Worm (Caenorhabditis elegans) whole organism, L3 larva: ENCODE measurements around the gene cul-5.

Experiments
- R02D3.7 ChIP-seq: fragments of 150-350 bp; optimal IDR thresholded peaks from 2 replicates; lab custom pipeline; 2014; ENCODE audit warnings: missing biosample characterization, missing genetic modification characterization
- aly-2 ChIP-seq: fragments of 150-350 bp; optimal IDR thresholded peaks from 2 replicates; lab custom pipeline; 2014; ENCODE audit warnings: missing biosample characterization, missing genetic modification characterization
- ceh-16 ChIP-seq: sonication (generic microtip); optimal IDR thresholded peaks from 2 replicates; lab custom pipeline; 2017; ENCODE audit warnings: missing biosample characterization, missing genetic modification characterization
- ceh-28 ChIP-seq: fragments of 150-350 bp; optimal IDR thresholded peaks from 2 replicates; lab custom pipeline; 2014; ENCODE audit warnings: missing biosample characterization, missing genetic modification reagents, missing genetic modification characterization
- ceh-82 ChIP-seq: fragments of 150-350 bp; optimal IDR thresholded peaks from 2 replicates; lab custom pipeline; 2014; ENCODE audit warnings: missing biosample characterization, missing genetic modification characterization
- ceh-9 ChIP-seq: sonication (generic microtip); optimal IDR thresholded peaks from 2 replicates; lab custom pipeline; 2018; ENCODE audit warnings: missing biosample characterization, missing genetic modification characterization
- daf-12 ChIP-seq: fragments of 150-350 bp; optimal IDR thresholded peaks from 2 replicates; lab custom pipeline; 2014; ENCODE audit warnings: missing biosample characterization, missing genetic modification reagents, missing genetic modification characterization
- egl-27 ChIP-seq: sonication (generic microtip); optimal IDR thresholded peaks from 4 replicates; lab custom pipeline; 2017; ENCODE audit warnings: missing biosample characterization, missing genetic modification reagents, missing genetic modification characterization
- elt-2 ChIP-seq: sonication (generic microtip); optimal IDR thresholded peaks from 2 replicates; lab custom pipeline; 2016; ENCODE audit warnings: missing genetic modification reagents, mild to moderate bottlenecking, missing genetic modification characterization, missing compliant biosample characterization
- elt-3 ChIP-seq, 3 experiments: fragments of 150-350 bp in 1 of 3; sonication (generic microtip) in 2 of 3; optimal IDR thresholded peaks; 2 replicates in 2 of 3; 4 replicates in 1 of 3; lab custom pipeline; 2014 to 2017; ENCODE audit warnings: missing biosample characterization in 3 of 3, missing genetic modification characterization in 3 of 3
- fkh-10 ChIP-seq: sonication (generic microtip); optimal IDR thresholded peaks from 2 replicates; lab custom pipeline; 2017; ENCODE audit warnings: missing biosample characterization, missing genetic modification reagents, missing genetic modification characterization
- fkh-2 ChIP-seq: fragments of 150-350 bp; optimal IDR thresholded peaks from 2 replicates; lab custom pipeline; 2014; ENCODE audit warnings: missing biosample characterization, missing genetic modification reagents, missing genetic modification characterization
- hmg-11 ChIP-seq: sonication (generic microtip); optimal IDR thresholded peaks from 2 replicates; lab custom pipeline; 2016; ENCODE audit warnings: missing genetic modification characterization, missing compliant biosample characterization
- jun-1 ChIP-seq: fragments of 150-350 bp; optimal IDR thresholded peaks from 2 replicates; lab custom pipeline; 2014; ENCODE audit warnings: missing biosample characterization, missing genetic modification reagents, missing genetic modification characterization
- lin-15B ChIP-seq: fragments of 150-350 bp; optimal IDR thresholded peaks from 2 replicates; lab custom pipeline; 2014; ENCODE audit warnings: missing biosample characterization, missing genetic modification characterization
- lin-39 ChIP-seq: fragments of 150-350 bp; optimal IDR thresholded peaks from 2 replicates; lab custom pipeline; 2018; ENCODE audit warnings: missing biosample characterization, missing genetic modification reagents, missing genetic modification characterization
- lsy-12 ChIP-seq: sonication (generic microtip); optimal IDR thresholded peaks from 2 replicates; lab custom pipeline; 2016; ENCODE audit warnings: mild to moderate bottlenecking, missing genetic modification characterization, missing compliant biosample characterization
- nfya-1 ChIP-seq: sonication (generic microtip); optimal IDR thresholded peaks from 2 replicates; lab custom pipeline; 2017; ENCODE audit warnings: missing genetic modification characterization, mild to moderate bottlenecking, missing compliant biosample characterization, antibody characterized with exemption, moderate library complexity; ENCODE audit not compliant: insufficient read depth
- nhr-11 ChIP-seq: fragments of 150-350 bp; optimal IDR thresholded peaks from 2 replicates; lab custom pipeline; 2014; ENCODE audit warnings: missing biosample characterization, missing genetic modification characterization
- nhr-12 ChIP-seq: fragments of 150-350 bp; optimal IDR thresholded peaks from 2 replicates; lab custom pipeline; 2014; ENCODE audit warnings: missing biosample characterization, missing genetic modification characterization
- nhr-23 ChIP-seq: fragments of 150-350 bp; optimal IDR thresholded peaks from 2 replicates; lab custom pipeline; 2014; ENCODE audit warnings: missing biosample characterization, missing genetic modification reagents, missing genetic modification characterization
- nhr-25 ChIP-seq: sonication (generic microtip); optimal IDR thresholded peaks from 2 replicates; lab custom pipeline; 2017; ENCODE audit warnings: missing biosample characterization, missing genetic modification characterization
- nhr-28 ChIP-seq: fragments of 150-350 bp; optimal IDR thresholded peaks from 2 replicates; lab custom pipeline; 2014; ENCODE audit warnings: missing biosample characterization, missing genetic modification characterization
- nhr-43 ChIP-seq: sonication (generic microtip); optimal IDR thresholded peaks from 2 replicates; lab custom pipeline; 2016; ENCODE audit warnings: mild to moderate bottlenecking, missing genetic modification characterization, missing compliant biosample characterization; ENCODE audit not compliant: poor library complexity, severe bottlenecking
- nhr-76 ChIP-seq: fragments of 150-350 bp; sonication (generic microtip); optimal IDR thresholded peaks from 5 replicates; lab custom pipeline; 2014; ENCODE audit warnings: missing biosample characterization, missing genetic modification characterization
- nhr-77 ChIP-seq: fragments of 150-350 bp; optimal IDR thresholded peaks from 2 replicates; lab custom pipeline; 2014; ENCODE audit warnings: missing biosample characterization, missing genetic modification characterization
- pha-4 ChIP-seq: fragments of 150-350 bp; optimal IDR thresholded peaks from 2 replicates; lab custom pipeline; 2014; ENCODE audit warnings: missing biosample characterization, missing genetic modification reagents, missing genetic modification characterization
- pqm-1 ChIP-seq: fragments of 150-350 bp; optimal IDR thresholded peaks from 2 replicates; lab custom pipeline; 2017; ENCODE audit warnings: missing biosample characterization, missing genetic modification characterization, inconsistent platforms
- snpc-4 ChIP-seq: fragments of 150-350 bp; optimal IDR thresholded peaks from 2 replicates; lab custom pipeline; 2014; ENCODE audit warnings: missing biosample characterization, missing genetic modification characterization
- tbx-2 ChIP-seq: sonication (generic microtip); optimal IDR thresholded peaks from 2 replicates; lab custom pipeline; 2016; ENCODE audit warnings: mild to moderate bottlenecking, missing genetic modification characterization, missing compliant biosample characterization
- unc-39 ChIP-seq: sonication (generic microtip); optimal IDR thresholded peaks from 4 replicates; lab custom pipeline; 2017; ENCODE audit warnings: missing biosample characterization, missing genetic modification characterization
- unc-62 ChIP-seq: fragments of 150-350 bp; sonication (generic microtip); optimal IDR thresholded peaks from 4 replicates; lab custom pipeline; 2014; ENCODE audit warnings: missing biosample characterization, missing genetic modification reagents, missing genetic modification characterization

Gene cul-5

DNA sequence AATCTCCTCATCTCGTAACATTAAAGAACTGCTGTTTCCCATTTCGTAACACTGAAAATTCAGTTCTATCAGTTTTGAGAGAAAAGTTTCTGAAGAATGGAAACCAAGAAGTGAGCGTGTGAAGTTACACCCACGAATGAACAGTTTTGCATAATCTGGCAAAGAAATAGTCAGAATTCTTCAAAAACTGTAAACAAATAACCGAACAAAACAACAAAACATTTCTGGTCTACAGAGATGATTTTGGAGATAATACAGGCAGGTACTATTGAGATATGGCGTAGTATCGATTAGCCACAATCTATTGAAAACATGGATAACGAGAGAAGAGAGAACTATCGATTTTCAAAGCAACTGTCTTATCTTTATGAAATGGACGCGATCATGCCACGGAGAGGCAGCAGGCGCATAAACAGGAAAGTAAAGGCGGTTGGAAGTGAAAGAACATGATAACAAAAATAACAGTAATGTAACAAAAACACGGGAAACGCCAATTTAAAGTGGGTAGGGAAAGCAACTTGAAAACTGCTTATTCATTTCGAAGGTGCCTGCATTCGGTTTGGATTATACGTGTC is 24.2 kb downstream of the cul-5 start, which contains the start of gene chpf-1:
chpf-1 (minus strand) TSS at position 51 of the 575 bp plus-strand sequence.
- TF ChIP-seq ceh-16 (tag; lab: Kevin White, UChicago) (no peak), ceh-82 (no peak), pqm-1 (tag; lab: Kevin White, UChicago) (peak; percentile 91), nhr-43 (tag; lab: Kevin White, UChicago) (peak; percentile 34), elt-3 (tag; optimal IDR thresholded peaks at IDR 0.05; lab: Kevin White, UChicago) (peak in 1 of 3 experiments; percentile 14), hmg-11 (tag; lab: Kevin White, UChicago) (no peak), elt-2 (tag; lab: Kevin White, UChicago) (peak; percentile 77), snpc-4 (tag; lab: Kevin White, UChicago) (peak; percentile 41), nhr-23 (peak; percentile 42), unc-62 (GFP tag; lab: Kevin White, UChicago) (no peak), ceh-28 (peak; percentile 86)

DNA sequence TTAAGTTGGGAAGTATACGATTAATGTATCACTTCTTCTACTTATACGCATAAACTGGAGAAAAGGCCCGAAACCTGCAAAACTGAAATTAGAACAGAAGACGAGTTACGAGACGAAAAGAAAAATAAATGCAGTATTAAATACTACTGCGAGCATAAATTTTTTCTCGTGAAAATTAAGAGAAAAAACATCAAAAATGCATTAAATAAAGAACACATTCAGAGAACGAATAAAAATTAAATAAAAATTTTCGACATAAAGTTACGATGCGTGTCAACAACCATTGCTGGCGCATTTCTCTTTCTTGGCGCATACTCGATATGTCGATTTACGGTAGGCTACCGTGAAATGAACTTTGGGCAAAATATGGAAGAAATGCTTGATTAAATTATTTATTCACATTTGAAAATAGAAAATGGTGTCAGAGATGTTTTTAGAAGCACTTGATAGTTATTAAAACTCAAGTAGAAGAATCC is 25.6 kb downstream of the cul-5 start, which contains the start of the genes ZK856.19 and ZK856.11:
ZK856.19 (minus strand) TSS at position 51 of the 476 bp plus-strand sequence.
ZK856.11 (minus strand) TSS at position 76 of the 476 bp plus-strand sequence.
- TF ChIP-seq elt-2 (tag; lab: Kevin White, UChicago) = peak; percentile 43
- TF ChIP-seq lsy-12 (tag; lab: Kevin White, UChicago) = peak; percentile 68
- no peak for TF ChIP-seq nhr-12 (tag; lab: Kevin White, UChicago)
- peak; percentile 61 for TF ChIP-seq nfya-1 (tag; lab: Kevin White, UChicago)
- peak; percentile 28 for TF ChIP-seq hmg-11 (tag; lab: Kevin White, UChicago)
- peak; percentile 60 for TF ChIP-seq snpc-4 (tag; lab: Kevin White, UChicago)
- peak; percentile 68 for TF ChIP-seq nhr-23
- TF ChIP-seq pha-4 (tag; lab: Kevin White, UChicago) = peak; percentile 88
- peak; percentile 28 for TF ChIP-seq fkh-10 (GFP tag; lab: Kevin White, UChicago)
- no peak for TF ChIP-seq daf-12 (tag; lab: Kevin White, UChicago)
- TF ChIP-seq tbx-2 (tag; lab: Kevin White, UChicago) = peak; percentile 29
- no peak for TF ChIP-seq nhr-11 (tag; lab: Kevin White, UChicago)
- peak; percentile 39 for TF ChIP-seq jun-1 (tag; lab: Kevin White, UChicago)
- peak; percentile 86 for TF ChIP-seq R02D3.7 (tag; lab: Kevin White, UChicago)
- peak; percentile 33 for TF ChIP-seq ceh-28
- TF ChIP-seq nhr-25 (tag; lab: Kevin White, UChicago) = no peak
- TF ChIP-seq pqm-1 (tag; lab: Kevin White, UChicago) = peak; percentile 30
- peak; percentile 59 for TF ChIP-seq nhr-43 (tag; lab: Kevin White, UChicago)
- TF ChIP-seq lin-15B (tag; lab: Kevin White, UChicago) = peak; percentile 92

ce11 chrV:10205483-10205882 is 26.1 kb downstream of the cul-5 start, which contains the start of gene ZK856.16:
ZK856.16 (minus strand) TSS chrV:10205583.
- TF ChIP-seq nhr-77 (tag; lab: Kevin White, UChicago) (no peak), nhr-12 (tag; lab: Kevin White, UChicago) (no peak), unc-39 (no peak), lsy-12 (tag; lab: Kevin White, UChicago) (no peak), ceh-9 (tag; lab: Kevin White, UChicago) (no peak), egl-27 (no peak), nhr-43 (tag; lab: Kevin White, UChicago) (no peak), elt-3 (tag; optimal IDR thresholded peaks at IDR 0.05; lab: Kevin White, UChicago) (no peak), fkh-10 (GFP tag; lab: Kevin White, UChicago) (no peak)

ce11 chrV:10206502-10206901 is 27.2 kb downstream of the cul-5 start, which contains the start of gene rpc-25:
rpc-25 (minus strand) TSS chrV:10206602.
- TF ChIP-seq fkh-2 = no peak
- TF ChIP-seq pqm-1 (tag; lab: Kevin White, UChicago) = no peak
- no peak for TF ChIP-seq snpc-4 (tag; lab: Kevin White, UChicago)
- no peak for TF ChIP-seq nhr-28 (tag; lab: Kevin White, UChicago)
- TF ChIP-seq jun-1 (tag; lab: Kevin White, UChicago) = no peak
- TF ChIP-seq nhr-76 (tag; lab: Kevin White, UChicago) = no peak
- no peak for TF ChIP-seq unc-62 (GFP tag; lab: Kevin White, UChicago)
- no peak for TF ChIP-seq nhr-77 (tag; lab: Kevin White, UChicago)
- no peak for TF ChIP-seq lin-39 (tag; lab: Kevin White, UChicago)
- TF ChIP-seq nhr-25 (tag; lab: Kevin White, UChicago) = no peak
- no peak for TF ChIP-seq aly-2 (tag; lab: Kevin White, UChicago)
